Fruit fly (Drosophila melanogaster): ENCODE results near the gene Cpr62Ba.

dm6 chr3L:1860749-1861148 lies 29.2 kb upstream of the Cpr62Ba start:
- TF ChIP-seq CTCF (optimal IDR thresholded peaks at IDR 0.05) (no peak), CG8478 (optimal IDR thresholded peaks at IDR 0.05) (no peak)
